Worm (Caenorhabditis elegans): ENCODE results near the gene Y53G8AL.4.

The Y53G8AL.4 gene

DNA sequence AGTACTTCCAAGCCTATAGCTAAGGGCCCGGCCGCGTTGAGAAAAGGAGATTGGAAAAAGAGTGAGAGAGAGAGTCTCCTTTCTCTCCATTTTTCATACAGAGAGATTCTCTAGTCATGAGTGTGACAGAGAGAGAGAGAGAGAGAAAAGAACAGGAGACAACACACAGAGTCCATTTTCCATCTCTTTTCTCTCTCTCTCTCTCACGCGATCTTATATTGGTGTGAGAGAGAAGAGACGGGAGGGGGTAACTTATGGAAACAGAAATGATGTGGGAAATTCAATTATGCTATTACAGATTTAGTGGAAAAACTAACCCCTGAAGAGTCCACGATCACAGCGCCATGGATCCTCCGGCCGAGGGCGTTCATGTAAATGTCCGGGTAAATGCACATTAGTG is 22.7 kb upstream of the Y53G8AL.4 start:
- TF ChIP-seq pros-1 (tag; optimal IDR thresholded peaks at IDR 0.05) (peak; percentile 25), unc-55 (GFP tag; optimal IDR thresholded peaks at IDR 0.05) (peak; percentile 53), ceh-34 (tag; optimal IDR thresholded peaks at IDR 0.05) (peak; percentile 10), hlh-30 (tag; optimal IDR thresholded peaks at IDR 0.05; ENCODE audit: insufficient read depth) (peak; percentile 86), tbx-2 (tag; optimal IDR thresholded peaks at IDR 0.05) (peak; percentile 35), che-1 (tag; optimal IDR thresholded peaks at IDR 0.05) (no peak), rnt-1 (tag; optimal IDR thresholded peaks at IDR 0.05) (peak; percentile 28), fkh-6 (tag; optimal IDR thresholded peaks at IDR 0.05) (no peak), nfya-1 (tag; optimal IDR thresholded peaks at IDR 0.05) (peak; percentile 73), ttx-3 (tag; optimal IDR thresholded peaks at IDR 0.05) (no peak), unc-42 (tag; optimal IDR thresholded peaks at IDR 0.05) (peak; percentile 82), ceh-18 (tag; optimal IDR thresholded peaks at IDR 0.05) (peak; percentile 34), ceh-31 (tag; optimal IDR thresholded peaks at IDR 0.05) (peak; percentile 57)

ce11 chrIII:3271682-3272081 is 21.2 kb upstream of the Y53G8AL.4 start:
- peak; percentile 14 for TF ChIP-seq elt-2 (tag; optimal IDR thresholded peaks at IDR 0.05)
- TF ChIP-seq odd-2 (tag; optimal IDR thresholded peaks at IDR 0.05): no peak
- TF ChIP-seq ets-4 (tag; optimal IDR thresholded peaks at IDR 0.05): no peak
- peak; percentile 4 for TF ChIP-seq hlh-8 (tag; optimal IDR thresholded peaks at IDR 0.05)
- peak; percentile 46 for TF ChIP-seq ztf-16 (tag; optimal IDR thresholded peaks at IDR 0.05)
- no peak for TF ChIP-seq pha-2 (tag; optimal IDR thresholded peaks at IDR 0.05)
- TF ChIP-seq ceh-45 (GFP tag; IDR thresholded peaks at IDR 0.05): no peak
- peak; percentile 45 for TF ChIP-seq dve-1 (tag; optimal IDR thresholded peaks at IDR 0.05)
- TF ChIP-seq ceh-31 (tag; optimal IDR thresholded peaks at IDR 0.05): peak; percentile 73
- peak; percentile 85 for TF ChIP-seq tbx-2 (tag; optimal IDR thresholded peaks at IDR 0.05)
- peak; percentile 47 for TF ChIP-seq madf-2 (tag; optimal IDR thresholded peaks at IDR 0.05)
- peak; percentile 88 for TF ChIP-seq hlh-30 (tag; optimal IDR thresholded peaks at IDR 0.05; ENCODE audit: insufficient read depth)
- peak; percentile 79 for TF ChIP-seq unc-55 (GFP tag; optimal IDR thresholded peaks at IDR 0.05)
- TF ChIP-seq ref-2 (tag; optimal IDR thresholded peaks at IDR 0.05): peak; percentile 66
- no peak for TF ChIP-seq unc-3 (GFP tag; conservative IDR thresholded peaks at IDR 0.05)
- no peak for TF ChIP-seq unc-3 (tag; optimal IDR thresholded peaks at IDR 0.05)
- no peak for TF ChIP-seq F13H6.1 (tag; optimal IDR thresholded peaks at IDR 0.05)
- TF ChIP-seq ceh-2 (tag; optimal IDR thresholded peaks at IDR 0.05): peak; percentile 54
- peak; percentile 33 for TF ChIP-seq sdc-2 (tag; optimal IDR thresholded peaks at IDR 0.05)
- no peak for TF ChIP-seq K02D7.2 (tag; optimal IDR thresholded peaks at IDR 0.05)
- TF ChIP-seq pros-1 (tag; optimal IDR thresholded peaks at IDR 0.05): peak; percentile 51
- peak; percentile 79 for TF ChIP-seq ceh-18 (tag; optimal IDR thresholded peaks at IDR 0.05)
- peak; percentile 64 for TF ChIP-seq ceh-34 (tag; optimal IDR thresholded peaks at IDR 0.05)
- TF ChIP-seq unc-42 (tag; optimal IDR thresholded peaks at IDR 0.05): peak; percentile 15
- peak; percentile 70 for TF ChIP-seq nfya-1 (tag; optimal IDR thresholded peaks at IDR 0.05)
- peak; percentile 18 for TF ChIP-seq C38D4.7 (GFP tag; optimal IDR thresholded peaks at IDR 0.05)
- TF ChIP-seq rnt-1 (tag; optimal IDR thresholded peaks at IDR 0.05): peak; percentile 84
- TF ChIP-seq ceh-14 (tag; optimal IDR thresholded peaks at IDR 0.05): peak; percentile 45
- peak; percentile 25 for TF ChIP-seq syd-9 (tag; optimal IDR thresholded peaks at IDR 0.05)

DNA sequence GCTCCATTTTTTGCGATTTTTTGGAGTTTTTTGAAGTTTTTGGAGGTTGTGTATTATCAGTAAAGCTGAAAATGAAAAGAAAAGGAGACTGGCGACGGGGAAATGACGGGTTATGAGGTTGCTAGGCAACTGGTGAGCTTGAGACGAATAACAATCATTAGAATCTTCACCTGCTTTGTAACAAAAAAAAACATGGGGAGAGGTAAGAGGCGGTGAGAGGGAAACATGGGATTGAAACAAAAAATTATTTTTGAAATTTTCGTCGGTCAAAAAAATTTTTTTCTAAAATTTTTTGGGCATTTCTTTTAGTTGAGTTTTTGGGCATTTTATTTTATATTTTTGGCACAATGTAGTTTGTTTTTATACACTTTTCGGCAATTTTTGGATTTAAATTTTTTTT is 16.2 kb upstream of the Y53G8AL.4 start, which contains the start of gene Y53G8AM.7:
Gene Y53G8AM.7 (minus strand): TSS at position 101 of the 400 bp plus-strand sequence.
- TF ChIP-seq hlh-8 (tag; optimal IDR thresholded peaks at IDR 0.05) (no peak), ceh-34 (tag; optimal IDR thresholded peaks at IDR 0.05) (no peak), ceh-18 (tag; optimal IDR thresholded peaks at IDR 0.05) (no peak), nfya-1 (tag; optimal IDR thresholded peaks at IDR 0.05) (no peak), ceh-6 (GFP tag; optimal IDR thresholded peaks at IDR 0.05) (no peak), dve-1 (tag; optimal IDR thresholded peaks at IDR 0.05) (no peak), che-1 (tag; optimal IDR thresholded peaks at IDR 0.05) (no peak), rnt-1 (tag; optimal IDR thresholded peaks at IDR 0.05) (no peak), ets-4 (tag; optimal IDR thresholded peaks at IDR 0.05) (no peak), ceh-48 (tag; optimal IDR thresholded peaks at IDR 0.05) (no peak), C08G9.2 (tag; optimal IDR thresholded peaks at IDR 0.05) (no peak), ref-2 (tag; optimal IDR thresholded peaks at IDR 0.05) (no peak), lin-11 (tag; optimal IDR thresholded peaks at IDR 0.05) (no peak), nhr-232 (tag; optimal IDR thresholded peaks at IDR 0.05) (no peak), ceh-14 (tag; optimal IDR thresholded peaks at IDR 0.05) (no peak), K02D7.2 (tag; optimal IDR thresholded peaks at IDR 0.05) (no peak), hlh-6 (tag; optimal IDR thresholded peaks at IDR 0.05) (no peak), madf-2 (tag; optimal IDR thresholded peaks at IDR 0.05) (no peak)
